Worm (Caenorhabditis elegans): Measurements from ENCODE around the gene B0035.15.

DNA sequence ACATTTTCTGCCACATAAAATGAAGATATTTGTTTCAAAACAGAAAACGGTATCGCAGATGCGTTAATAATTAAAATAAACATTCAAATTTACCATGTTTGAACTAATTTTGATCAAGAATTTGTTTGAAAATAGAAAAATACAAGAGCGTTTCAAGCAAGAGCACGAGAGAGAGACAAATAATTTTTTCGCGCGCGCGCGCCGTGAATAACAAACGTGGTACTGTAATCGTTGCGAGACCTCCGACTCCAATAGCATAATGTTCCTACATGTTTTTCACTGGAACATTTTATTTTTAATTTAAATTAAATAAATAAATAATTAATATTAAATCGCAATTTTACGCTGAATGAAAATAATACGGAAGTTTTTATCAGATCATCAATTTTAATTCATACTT lies 39.0 kb upstream of the B0035.15 start, which contains the start of gene F54E12.2:
- TF ChIP-seq hlh-8 (tag; optimal IDR thresholded peaks at IDR 0.05) (no peak), nfya-1 (tag; optimal IDR thresholded peaks at IDR 0.05) (no peak), elt-2 (tag; optimal IDR thresholded peaks at IDR 0.05) (no peak), unc-3 (GFP tag; conservative IDR thresholded peaks at IDR 0.05) (no peak), unc-3 (tag; optimal IDR thresholded peaks at IDR 0.05) (no peak), hlh-30 (tag; optimal IDR thresholded peaks at IDR 0.05; ENCODE audit: insufficient read depth) (no peak), C08G9.2 (tag; optimal IDR thresholded peaks at IDR 0.05) (no peak), ref-2 (tag; optimal IDR thresholded peaks at IDR 0.05) (no peak), ets-4 (tag; optimal IDR thresholded peaks at IDR 0.05) (no peak), pqm-1 (tag; optimal IDR thresholded peaks at IDR 0.05) (no peak)
